Fruit fly (Drosophila melanogaster): ENCODE data around the gene Arp3.

dm6 chr3L:8158715-8159380 is 43.1 kb upstream of the Arp3 start, which contains the start of gene CG42445:
- TF ChIP-seq usp (GFP tag; optimal IDR thresholded peaks at IDR 0.05) (no peak), EcR (GFP tag; optimal IDR thresholded peaks at IDR 0.05) (no peak), Dll (optimal IDR thresholded peaks at IDR 0.05) (no peak)
